Worm (Caenorhabditis elegans): ENCODE data around the gene fbxb-103.

DNA sequence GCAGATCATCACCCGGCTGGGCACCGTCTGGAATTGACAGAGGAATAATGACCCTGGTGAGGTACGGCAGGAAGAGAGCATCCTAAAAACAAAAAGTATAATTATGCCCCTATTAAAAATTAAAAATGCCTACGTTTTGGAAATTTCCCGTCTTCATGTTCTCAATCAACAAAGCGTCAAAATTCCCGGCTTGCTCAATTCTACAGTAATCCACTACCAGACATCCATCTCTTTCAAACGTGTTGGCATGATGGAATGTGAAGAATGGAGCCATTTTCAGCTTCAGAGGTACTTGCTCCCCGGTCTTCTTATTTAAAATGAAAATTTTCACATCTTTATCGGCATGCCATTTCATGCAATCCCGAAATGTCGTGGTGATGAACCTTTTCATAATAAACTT, 2.4 kb downstream of the fbxb-103 start:
- TF ChIP-seq ztf-11 (tag; optimal IDR thresholded peaks at IDR 0.05) = no peak
- TF ChIP-seq blmp-1 (tag; optimal IDR thresholded peaks at IDR 0.05) = no peak
- no peak for TF ChIP-seq unc-62 (GFP tag; optimal IDR thresholded peaks at IDR 0.05)
- TF ChIP-seq elt-3 (tag; optimal IDR thresholded peaks at IDR 0.05) = no peak
- no peak for TF ChIP-seq mls-2 (tag; optimal IDR thresholded peaks at IDR 0.05)
- no peak for TF ChIP-seq lsy-2 (tag; optimal IDR thresholded peaks at IDR 0.05)
- no peak for TF ChIP-seq pha-4 (tag; optimal IDR thresholded peaks at IDR 0.05)
- TF ChIP-seq ces-1 (GFP tag; optimal IDR thresholded peaks at IDR 0.05) = no peak
- no peak for TF ChIP-seq mab-5 (tag; optimal IDR thresholded peaks at IDR 0.05)
- TF ChIP-seq lin-13 (tag; optimal IDR thresholded peaks at IDR 0.05) = no peak
- TF ChIP-seq elt-1 (tag; optimal IDR thresholded peaks at IDR 0.05; ENCODE audit: borderline replicate concordance, insufficient read depth) = no peak
- no peak for TF ChIP-seq M03D4.4 (tag; optimal IDR thresholded peaks at IDR 0.05)
- TF ChIP-seq unc-39 (tag; optimal IDR thresholded peaks at IDR 0.05) = no peak
